Fruit fly (Drosophila melanogaster): ENCODE data around the gene CG13855.
A peak's percentile ranks its signal among the peaks of the same experiment; 100 is the strongest.

CG13855 gene

DNA sequence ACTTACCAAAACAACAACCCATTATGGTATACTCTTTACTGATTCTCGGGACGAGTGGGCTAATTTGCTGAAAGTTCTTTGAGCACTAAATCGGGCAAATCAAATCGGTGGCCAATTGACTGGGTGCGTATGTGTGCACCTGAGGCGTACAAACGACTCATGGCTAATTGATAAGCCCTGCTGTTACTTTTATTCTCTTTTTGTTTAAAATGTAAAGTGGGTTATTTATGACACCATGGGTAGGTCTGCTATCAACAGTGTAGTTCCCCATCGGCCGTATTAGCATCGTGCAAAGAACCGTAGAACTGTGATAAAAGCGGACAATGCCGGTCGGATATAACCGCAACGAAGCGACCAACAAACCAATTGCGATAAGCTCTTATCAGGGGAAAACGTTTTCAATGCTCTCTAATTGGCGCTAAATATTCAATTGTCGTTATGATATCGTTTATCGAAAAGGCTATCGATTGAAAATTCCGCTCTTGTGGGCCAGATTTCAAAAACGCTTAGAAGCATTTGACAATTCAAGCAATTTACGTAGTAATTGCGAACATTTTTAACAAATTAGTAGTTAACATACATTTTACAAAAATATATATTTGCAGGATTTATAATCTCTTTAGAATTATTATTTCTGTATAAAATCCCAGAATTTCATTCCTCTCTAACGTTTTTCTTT is 41.6 kb downstream of the CG13855 start, which contains the start of gene CG34288:
TSS of gene CG34288 (minus strand) at position 69 of the 679 bp plus-strand sequence.
- no peak for TF ChIP-seq usp (GFP tag; optimal IDR thresholded peaks at IDR 0.05)
- peak; percentile 9 to 74 for TF ChIP-seq foxo (GFP tag; optimal IDR thresholded peaks at IDR 0.05)
- peak; percentile 93 for TF ChIP-seq Vsx2 (GFP tag; optimal IDR thresholded peaks at IDR 0.05; ENCODE audit: partially characterized antibody)
- TF ChIP-seq OdsH (GFP tag; optimal IDR thresholded peaks at IDR 0.05): peak; percentile 50
- peak; percentile 6 for TF ChIP-seq Jra (GFP tag; optimal IDR thresholded peaks at IDR 0.05)
- peak; percentile 87 for TF ChIP-seq Hr83 (GFP tag; optimal IDR thresholded peaks at IDR 0.05; ENCODE audit: poor library complexity, severe bottlenecking)
- TF ChIP-seq CG32264 (GFP tag; optimal IDR thresholded peaks at IDR 0.05): peak; percentile 74
- no peak for TF ChIP-seq N (GFP tag; optimal IDR thresholded peaks at IDR 0.05)
- TF ChIP-seq sv (GFP tag; optimal IDR thresholded peaks at IDR 0.05): no peak
- peak; percentile 65 for TF ChIP-seq Rel (GFP tag; optimal IDR thresholded peaks at IDR 0.05)
- TF ChIP-seq Rel (tag; optimal IDR thresholded peaks at IDR 0.05): peak; percentile 96
- TF ChIP-seq HLH106 (tag; optimal IDR thresholded peaks at IDR 0.05): peak; percentile 54
- no peak for TF ChIP-seq dmrt93B (GFP tag; optimal IDR thresholded peaks at IDR 0.05)
- peak; percentile 43 for TF ChIP-seq ey (GFP tag; optimal IDR thresholded peaks at IDR 0.05)
- TF ChIP-seq h (GFP tag; optimal IDR thresholded peaks at IDR 0.05): peak; percentile 76
- peak; percentile 83 for TF ChIP-seq fru (GFP tag; optimal IDR thresholded peaks at IDR 0.05)
- peak; percentile 43 for TF ChIP-seq br (GFP tag; optimal IDR thresholded peaks at IDR 0.05)

DNA sequence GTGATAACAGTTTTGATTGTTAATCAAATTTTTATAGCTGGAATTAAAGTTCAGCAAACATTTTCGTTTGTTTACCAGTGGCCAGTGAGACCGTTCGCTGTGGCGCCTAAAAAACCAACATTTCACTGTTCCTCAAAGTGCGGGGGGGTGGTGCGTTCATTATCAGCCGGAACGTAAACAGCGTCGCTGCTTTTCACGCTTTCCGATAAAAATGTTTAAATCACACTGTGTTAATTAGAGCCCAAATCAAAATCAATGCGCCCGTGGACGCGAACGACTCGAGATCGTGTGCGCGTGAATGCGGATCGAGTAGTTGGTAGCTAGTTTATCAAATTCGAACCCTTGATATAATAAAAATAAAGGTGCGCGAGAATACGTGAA is 42.1 kb downstream of the CG13855 start, which contains the start of gene CG34376:
TSS of gene CG34376 (plus strand) at position 226 of the 381 bp plus-strand sequence.
- no peak for TF ChIP-seq Hr78 (GFP tag; optimal IDR thresholded peaks at IDR 0.05)
- no peak for TF ChIP-seq CG9705 (GFP tag; optimal IDR thresholded peaks at IDR 0.05)
- TF ChIP-seq dmrt93B (GFP tag; optimal IDR thresholded peaks at IDR 0.05): no peak
- TF ChIP-seq h (GFP tag; optimal IDR thresholded peaks at IDR 0.05): peak; percentile 3
- TF ChIP-seq psq (GFP tag; optimal IDR thresholded peaks at IDR 0.05): peak; percentile 88
- no peak for TF ChIP-seq ey (GFP tag; optimal IDR thresholded peaks at IDR 0.05)
- no peak for TF ChIP-seq dl (GFP tag; optimal IDR thresholded peaks at IDR 0.05; ENCODE audit: insufficient read depth in 1 of 2, partially characterized antibody in 2 of 2)
- no peak for TF ChIP-seq Myc (optimal IDR thresholded peaks at IDR 0.05)
- no peak for TF ChIP-seq N (GFP tag; optimal IDR thresholded peaks at IDR 0.05)
- peak; percentile 80 for TF ChIP-seq Hr83 (GFP tag; optimal IDR thresholded peaks at IDR 0.05; ENCODE audit: poor library complexity, severe bottlenecking)
- TF ChIP-seq tai (GFP tag; optimal IDR thresholded peaks at IDR 0.05): no peak
- peak; percentile 46 for TF ChIP-seq woc (GFP tag; optimal IDR thresholded peaks at IDR 0.05)
- no peak for TF ChIP-seq Mio (GFP tag; optimal IDR thresholded peaks at IDR 0.05)
- no peak for TF ChIP-seq dsf (GFP tag; optimal IDR thresholded peaks at IDR 0.05; ENCODE audit: borderline replicate concordance)
- no peak for TF ChIP-seq CG32264 (GFP tag; optimal IDR thresholded peaks at IDR 0.05)
- TF ChIP-seq rgr (GFP tag; optimal IDR thresholded peaks at IDR 0.05): peak; percentile 8
- no peak for TF ChIP-seq Rel (GFP tag; optimal IDR thresholded peaks at IDR 0.05)
- TF ChIP-seq Rel (tag; optimal IDR thresholded peaks at IDR 0.05): peak; percentile 67
- TF ChIP-seq jim (GFP tag; optimal IDR thresholded peaks at IDR 0.05): no peak
- peak; percentile 8 for TF ChIP-seq Sp1 (GFP tag; optimal IDR thresholded peaks at IDR 0.05)
- TF ChIP-seq OdsH (GFP tag; optimal IDR thresholded peaks at IDR 0.05): no peak
- TF ChIP-seq brk (GFP tag; optimal IDR thresholded peaks at IDR 0.05): no peak
- TF ChIP-seq fru (GFP tag; optimal IDR thresholded peaks at IDR 0.05): no peak
- TF ChIP-seq GATAd (GFP tag; optimal IDR thresholded peaks at IDR 0.05): no peak
- TF ChIP-seq Abd-B (GFP tag; optimal IDR thresholded peaks at IDR 0.05): no peak
- no peak for TF ChIP-seq Dfd (GFP tag; optimal IDR thresholded peaks at IDR 0.05)
- TF ChIP-seq foxo (GFP tag; optimal IDR thresholded peaks at IDR 0.05): no peak
- no peak for TF ChIP-seq sv (GFP tag; optimal IDR thresholded peaks at IDR 0.05)
- TF ChIP-seq br (GFP tag; optimal IDR thresholded peaks at IDR 0.05): no peak
- no peak for TF ChIP-seq pan (optimal IDR thresholded peaks at IDR 0.05)
- peak; percentile 36 for TF ChIP-seq Dif (GFP tag; optimal IDR thresholded peaks at IDR 0.05; ENCODE audit: partially characterized antibody)
- TF ChIP-seq Jra (GFP tag; optimal IDR thresholded peaks at IDR 0.05): no peak
- no peak for TF ChIP-seq Hnf4 (GFP tag; optimal IDR thresholded peaks at IDR 0.05)
- no peak for TF ChIP-seq lola (GFP tag; optimal IDR thresholded peaks at IDR 0.05)
- TF ChIP-seq Vsx2 (GFP tag; optimal IDR thresholded peaks at IDR 0.05; ENCODE audit: partially characterized antibody): no peak
- no peak for TF ChIP-seq usp (GFP tag; optimal IDR thresholded peaks at IDR 0.05)
- TF ChIP-seq sage (GFP tag; optimal IDR thresholded peaks at IDR 0.05): no peak
- no peak for TF ChIP-seq CrebA (GFP tag; optimal IDR thresholded peaks at IDR 0.05; ENCODE audit: borderline replicate concordance)
- TF ChIP-seq HLH106 (tag; optimal IDR thresholded peaks at IDR 0.05): no peak
